Worm (Caenorhabditis elegans) whole organism, L3 larva: ENCODE data around the gene R09H10.3.

Experiments used
- fkh-10 ChIP-seq: sonication (generic microtip); optimal IDR thresholded peaks from 2 replicates; lab custom pipeline; 2017; ENCODE audit warnings: missing biosample characterization, missing genetic modification reagents, missing genetic modification characterization
- lin-15B ChIP-seq: fragments of 150-350 bp; optimal IDR thresholded peaks from 2 replicates; lab custom pipeline; 2014; ENCODE audit warnings: missing biosample characterization, missing genetic modification characterization
- lin-39 ChIP-seq: fragments of 150-350 bp; optimal IDR thresholded peaks from 2 replicates; lab custom pipeline; 2018; ENCODE audit warnings: missing biosample characterization, missing genetic modification reagents, missing genetic modification characterization
- mdl-1 ChIP-seq: fragments of 150-350 bp; optimal IDR thresholded peaks from 2 replicates; lab custom pipeline; 2014; ENCODE audit warnings: missing biosample characterization, missing genetic modification characterization
- nhr-11 ChIP-seq: fragments of 150-350 bp; optimal IDR thresholded peaks from 2 replicates; lab custom pipeline; 2014; ENCODE audit warnings: missing biosample characterization, missing genetic modification characterization
- nhr-12 ChIP-seq: fragments of 150-350 bp; optimal IDR thresholded peaks from 2 replicates; lab custom pipeline; 2014; ENCODE audit warnings: missing biosample characterization, missing genetic modification characterization
- nhr-28 ChIP-seq: fragments of 150-350 bp; optimal IDR thresholded peaks from 2 replicates; lab custom pipeline; 2014; ENCODE audit warnings: missing biosample characterization, missing genetic modification characterization
- nhr-76 ChIP-seq: fragments of 150-350 bp; sonication (generic microtip); optimal IDR thresholded peaks from 5 replicates; lab custom pipeline; 2014; ENCODE audit warnings: missing biosample characterization, missing genetic modification characterization
- pha-4 ChIP-seq: fragments of 150-350 bp; optimal IDR thresholded peaks from 2 replicates; lab custom pipeline; 2014; ENCODE audit warnings: missing biosample characterization, missing genetic modification reagents, missing genetic modification characterization
- snpc-4 ChIP-seq: fragments of 150-350 bp; optimal IDR thresholded peaks from 2 replicates; lab custom pipeline; 2014; ENCODE audit warnings: missing biosample characterization, missing genetic modification characterization
- tbx-2 ChIP-seq: sonication (generic microtip); optimal IDR thresholded peaks from 2 replicates; lab custom pipeline; 2016; ENCODE audit warnings: mild to moderate bottlenecking, missing genetic modification characterization, missing compliant biosample characterization
- unc-62 ChIP-seq: fragments of 150-350 bp; sonication (generic microtip); optimal IDR thresholded peaks from 4 replicates; lab custom pipeline; 2014; ENCODE audit warnings: missing biosample characterization, missing genetic modification reagents, missing genetic modification characterization
- zag-1 ChIP-seq: fragments of 150-350 bp; optimal IDR thresholded peaks from 2 replicates; lab custom pipeline; 2014; ENCODE audit warnings: missing biosample characterization, missing genetic modification characterization

- TF ChIP-seq unc-62 (GFP tag; lab: Kevin White, UChicago) (no peak), snpc-4 (tag; lab: Kevin White, UChicago) (no peak), lin-15B (no peak), nhr-28 (tag; lab: Kevin White, UChicago) (no peak), nhr-76 (tag; lab: Kevin White, UChicago) (no peak), nhr-12 (tag; lab: Kevin White, UChicago) (no peak), mdl-1 (tag; lab: Kevin White, UChicago) (no peak), zag-1 (tag; lab: Kevin White, UChicago) (no peak), tbx-2 (no peak), pha-4 (tag; lab: Kevin White, UChicago) (no peak), lin-39 (tag; lab: Kevin White, UChicago) (no peak), nhr-11 (no peak), fkh-10 (GFP tag; lab: Kevin White, UChicago) (peak; percentile 83)
Measured at ce11 chrIV:10565282-10565681, 41.5 kb upstream of the R09H10.3 start.
